Worm (Caenorhabditis elegans): ENCODE data around the gene fbxb-50.

DNA sequence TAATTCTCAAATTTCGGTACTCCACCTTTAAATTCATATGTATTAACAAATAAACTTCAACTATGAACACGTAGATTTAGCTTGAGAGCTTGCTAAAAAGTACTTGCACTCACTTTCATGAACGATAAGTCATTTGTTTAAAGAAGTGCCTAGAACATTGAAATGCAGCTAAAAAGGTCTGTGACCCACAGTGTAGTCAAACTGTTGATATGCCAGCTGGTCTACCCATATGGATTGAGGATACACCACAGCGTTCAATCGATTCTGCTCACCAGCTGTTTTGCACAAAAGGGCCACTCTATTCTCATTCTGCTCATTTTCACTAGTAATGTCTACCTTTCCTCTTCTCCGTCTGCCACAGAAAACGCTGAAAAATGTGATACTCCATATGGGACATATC lies 20.3 kb upstream of the fbxb-50 start, which contains the start of gene fbxb-43:
- no peak for TF ChIP-seq ceh-82 (tag; optimal IDR thresholded peaks at IDR 0.05)
- no peak for TF ChIP-seq egl-27 (tag; optimal IDR thresholded peaks at IDR 0.05)
- TF ChIP-seq nhr-76 (tag; optimal IDR thresholded peaks at IDR 0.05) = no peak
- no peak for TF ChIP-seq elt-1 (tag; optimal IDR thresholded peaks at IDR 0.05)
- no peak for TF ChIP-seq nhr-43 (tag; optimal IDR thresholded peaks at IDR 0.05; ENCODE audit: poor library complexity, severe bottlenecking)
- TF ChIP-seq pha-4 (tag; optimal IDR thresholded peaks at IDR 0.05) = no peak
- no peak for TF ChIP-seq ceh-28 (tag; optimal IDR thresholded peaks at IDR 0.05)
- no peak for TF ChIP-seq nhr-28 (tag; optimal IDR thresholded peaks at IDR 0.05)
- TF ChIP-seq unc-62 (GFP tag; optimal IDR thresholded peaks at IDR 0.05) = no peak
- TF ChIP-seq nfya-1 (tag; optimal IDR thresholded peaks at IDR 0.05; ENCODE audit: insufficient read depth) = no peak
